Fruit fly (Drosophila melanogaster): ENCODE measurements around the gene r-l.

r-l gene

DNA sequence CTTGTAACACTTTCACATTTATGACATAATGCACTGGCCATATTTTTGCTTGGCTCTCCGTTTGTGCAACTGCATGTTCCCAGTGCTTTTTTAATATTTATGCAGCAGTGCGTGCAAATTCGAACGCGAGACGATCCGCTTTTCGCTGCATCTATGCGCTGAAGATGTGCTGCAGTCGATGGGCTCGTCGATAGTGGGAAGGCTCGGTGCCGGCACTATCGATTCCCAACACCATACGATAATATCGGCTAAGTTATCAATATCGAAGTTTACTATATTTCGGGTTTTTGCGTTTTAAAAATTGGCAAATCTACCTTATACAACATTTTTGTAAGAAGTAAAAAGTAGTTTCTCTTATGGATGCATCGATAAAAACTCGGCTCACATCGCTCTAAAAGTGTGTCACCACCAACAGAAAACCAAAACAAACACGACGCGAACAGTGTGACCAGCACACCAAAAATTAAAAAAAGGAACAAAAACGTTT is 24.6 kb upstream of the r-l start, which contains the start of gene RhoGAP93B:
RhoGAP93B (minus strand) TSS at position 197 of the 487 bp plus-strand sequence.
- TF ChIP-seq CG9948 (tag; optimal IDR thresholded peaks at IDR 0.05), result peak; percentile 63
- no peak for TF ChIP-seq CG14655 (GFP tag; optimal IDR thresholded peaks at IDR 0.05)
- TF ChIP-seq CG4496 (GFP tag; IDR thresholded peaks at IDR 0.05), result peak; percentile 83; the same call in 2 of the 3 replicates
- TF ChIP-seq CG13204 (GFP tag; optimal IDR thresholded peaks at IDR 0.05), result no peak
- TF ChIP-seq rn (GFP tag; IDR thresholded peaks at IDR 0.05), result peak; percentile 80
- no peak for TF ChIP-seq Pif1A (GFP tag; optimal IDR thresholded peaks at IDR 0.05)
- TF ChIP-seq D1 (tag; optimal IDR thresholded peaks at IDR 0.05), result no peak
- peak; percentile 69 for TF ChIP-seq CG17806 (tag; optimal IDR thresholded peaks at IDR 0.05)
- peak; percentile 75 for TF ChIP-seq CG8159 (tag; optimal IDR thresholded peaks at IDR 0.05)
- peak; percentile 64 for TF ChIP-seq CG34367 (tag; optimal IDR thresholded peaks at IDR 0.05)
- TF ChIP-seq CG32121 (GFP tag; IDR thresholded peaks at IDR 0.05), result peak; percentile 88
- TF ChIP-seq CG12605 (GFP tag; IDR thresholded peaks at IDR 0.05), result peak; percentile 60
- TF ChIP-seq gl (tag; optimal IDR thresholded peaks at IDR 0.05), result peak; percentile 47
- TF ChIP-seq fd96Ca (GFP tag; IDR thresholded peaks at IDR 0.05), result peak; percentile 95
- TF ChIP-seq Snoo (tag; optimal IDR thresholded peaks at IDR 0.05), result peak; percentile 70
- no peak for TF ChIP-seq Pif1B (GFP tag; optimal IDR thresholded peaks at IDR 0.05)
- TF ChIP-seq CG8301 (tag; optimal IDR thresholded peaks at IDR 0.05), result no peak
- TF ChIP-seq Ets98B (GFP tag; IDR thresholded peaks at IDR 0.05), result peak; percentile 90
- TF ChIP-seq CG10348 (GFP tag; IDR thresholded peaks at IDR 0.05), result peak; percentile 87
- peak; percentile 10 for TF ChIP-seq EcR (GFP tag; optimal IDR thresholded peaks at IDR 0.05)
- peak; percentile 76 for TF ChIP-seq CG15710 (tag; optimal IDR thresholded peaks at IDR 0.05)

DNA sequence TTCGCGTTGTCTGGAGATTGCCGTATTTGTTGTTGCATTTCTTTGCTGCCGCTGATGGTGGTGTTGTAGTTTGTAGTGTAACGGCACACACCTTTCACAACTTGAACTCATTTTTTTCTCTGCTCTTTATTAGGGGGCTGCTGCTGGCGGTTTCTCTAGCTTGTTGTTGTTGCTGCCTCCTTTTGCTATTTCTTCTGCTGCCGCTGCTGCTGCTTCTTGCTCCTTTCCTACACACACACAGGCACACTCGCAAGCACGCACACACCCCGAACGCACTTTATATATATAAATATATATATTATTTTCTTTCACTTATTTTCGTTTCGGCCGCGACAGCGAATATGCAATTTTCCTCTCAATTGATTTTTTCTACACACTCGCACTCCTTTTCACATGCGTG is 24.0 kb upstream of the r-l start:
- TF ChIP-seq rn (GFP tag; IDR thresholded peaks at IDR 0.05), result no peak
- TF ChIP-seq fd96Ca (GFP tag; IDR thresholded peaks at IDR 0.05), result no peak
- TF ChIP-seq Pif1B (GFP tag; optimal IDR thresholded peaks at IDR 0.05), result no peak
- no peak for TF ChIP-seq EcR (GFP tag; optimal IDR thresholded peaks at IDR 0.05)

dm6 chr3R:21096532-21097143 is 23.5 kb upstream of the r-l start:
- TF ChIP-seq Pif1A (GFP tag; optimal IDR thresholded peaks at IDR 0.05), result no peak
- no peak for TF ChIP-seq CG8159 (tag; optimal IDR thresholded peaks at IDR 0.05)
- TF ChIP-seq fd96Ca (GFP tag; IDR thresholded peaks at IDR 0.05), result peak; percentile 36; the same call in 2 of the 3 replicates
- TF ChIP-seq Ets98B (GFP tag; IDR thresholded peaks at IDR 0.05), result peak; percentile 10; the same call in 1 of the 2 replicates
- no peak for TF ChIP-seq CG14655 (GFP tag; optimal IDR thresholded peaks at IDR 0.05)
- no peak for TF ChIP-seq CG17806 (tag; optimal IDR thresholded peaks at IDR 0.05)
- no peak for TF ChIP-seq CG34367 (tag; optimal IDR thresholded peaks at IDR 0.05)
- TF ChIP-seq CG12605 (GFP tag; IDR thresholded peaks at IDR 0.05), result no peak
- no peak for TF ChIP-seq CG10348 (GFP tag; IDR thresholded peaks at IDR 0.05)
- TF ChIP-seq CG4496 (GFP tag; IDR thresholded peaks at IDR 0.05), result no peak

DNA sequence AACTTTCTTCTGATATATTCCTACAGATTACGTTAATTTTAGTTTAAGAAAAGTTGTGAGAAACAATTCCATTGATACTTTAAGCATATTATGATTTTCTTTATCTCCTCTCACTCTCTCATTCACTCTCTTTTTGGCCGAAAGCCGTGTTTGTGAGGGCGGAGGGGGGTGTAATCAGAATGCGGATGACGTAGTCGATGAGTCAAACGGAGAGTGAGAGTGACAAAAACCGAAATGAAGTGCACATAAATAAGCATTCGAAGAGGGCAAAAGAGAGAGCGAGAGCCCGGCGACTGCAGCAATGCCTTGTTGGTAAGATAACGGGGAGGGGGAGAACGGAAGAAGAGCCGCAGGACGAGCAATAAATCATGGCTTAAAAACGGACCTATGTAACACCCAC is 21.2 kb upstream of the r-l start:
- TF ChIP-seq CG12605 (GFP tag; IDR thresholded peaks at IDR 0.05) (no peak), CG14655 (GFP tag; optimal IDR thresholded peaks at IDR 0.05) (no peak), Snoo (tag; optimal IDR thresholded peaks at IDR 0.05) (no peak), CG4496 (GFP tag; IDR thresholded peaks at IDR 0.05) (no peak), CG13204 (GFP tag; optimal IDR thresholded peaks at IDR 0.05) (no peak), EcR (GFP tag; optimal IDR thresholded peaks at IDR 0.05) (no peak), CG10348 (GFP tag; IDR thresholded peaks at IDR 0.05) (no peak), CG17806 (tag; optimal IDR thresholded peaks at IDR 0.05) (no peak), Pif1A (GFP tag; optimal IDR thresholded peaks at IDR 0.05) (no peak), fd96Ca (GFP tag; IDR thresholded peaks at IDR 0.05) (no peak), Ets98B (GFP tag; IDR thresholded peaks at IDR 0.05) (no peak), CG32121 (GFP tag; IDR thresholded peaks at IDR 0.05) (no peak), CG15710 (tag; optimal IDR thresholded peaks at IDR 0.05) (no peak), rn (GFP tag; IDR thresholded peaks at IDR 0.05) (no peak), D1 (tag; optimal IDR thresholded peaks at IDR 0.05) (no peak), CG8301 (tag; optimal IDR thresholded peaks at IDR 0.05) (no peak), CG34367 (tag; optimal IDR thresholded peaks at IDR 0.05) (no peak), CG8159 (tag; optimal IDR thresholded peaks at IDR 0.05) (no peak)

DNA sequence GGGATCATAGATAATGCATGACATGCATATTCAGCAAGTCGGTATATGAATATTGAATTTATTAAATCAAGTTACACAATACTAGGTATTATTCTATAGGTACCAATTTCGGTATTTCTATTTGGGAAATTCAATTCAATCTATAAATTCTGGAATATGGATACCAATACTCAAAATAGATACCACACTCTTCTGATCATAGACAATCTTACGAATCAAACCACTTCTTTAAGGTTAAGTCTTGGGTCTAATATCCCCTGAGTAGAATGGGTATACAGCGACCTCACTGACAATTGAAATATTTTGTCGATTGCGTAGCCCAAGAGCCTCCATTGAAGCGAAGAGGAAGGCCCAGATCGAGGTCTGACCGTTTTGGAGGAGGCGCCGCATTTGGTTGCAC is 19.7 kb upstream of the r-l start:
- no peak for TF ChIP-seq Snoo (tag; optimal IDR thresholded peaks at IDR 0.05)
- no peak for TF ChIP-seq CG15710 (tag; optimal IDR thresholded peaks at IDR 0.05)
- TF ChIP-seq CG14655 (GFP tag; optimal IDR thresholded peaks at IDR 0.05), result no peak
- no peak for TF ChIP-seq fd96Ca (GFP tag; IDR thresholded peaks at IDR 0.05)
- no peak for TF ChIP-seq CG8301 (tag; optimal IDR thresholded peaks at IDR 0.05)
- TF ChIP-seq rn (GFP tag; IDR thresholded peaks at IDR 0.05), result no peak
- TF ChIP-seq CG4496 (GFP tag; IDR thresholded peaks at IDR 0.05), result no peak
- no peak for TF ChIP-seq Pif1A (GFP tag; optimal IDR thresholded peaks at IDR 0.05)
- TF ChIP-seq CG10348 (GFP tag; IDR thresholded peaks at IDR 0.05), result no peak
- no peak for TF ChIP-seq CG12605 (GFP tag; IDR thresholded peaks at IDR 0.05)
- no peak for TF ChIP-seq CG17806 (tag; optimal IDR thresholded peaks at IDR 0.05)
- TF ChIP-seq Pif1B (GFP tag; optimal IDR thresholded peaks at IDR 0.05), result no peak
- no peak for TF ChIP-seq EcR (GFP tag; optimal IDR thresholded peaks at IDR 0.05)
- no peak for TF ChIP-seq CG9948 (tag; optimal IDR thresholded peaks at IDR 0.05)
- TF ChIP-seq CG34367 (tag; optimal IDR thresholded peaks at IDR 0.05), result no peak
- no peak for TF ChIP-seq CG13204 (GFP tag; optimal IDR thresholded peaks at IDR 0.05)

dm6 chr3R:21092036-21092435 is 18.9 kb upstream of the r-l start:
- TF ChIP-seq CG12605 (GFP tag; IDR thresholded peaks at IDR 0.05), result no peak
- no peak for TF ChIP-seq Pif1A (GFP tag; optimal IDR thresholded peaks at IDR 0.05)
- TF ChIP-seq CG10348 (GFP tag; IDR thresholded peaks at IDR 0.05), result no peak
- TF ChIP-seq CG14655 (GFP tag; optimal IDR thresholded peaks at IDR 0.05), result no peak
- no peak for TF ChIP-seq Ets98B (GFP tag; IDR thresholded peaks at IDR 0.05)
- no peak for TF ChIP-seq rn (GFP tag; IDR thresholded peaks at IDR 0.05)
- peak; percentile 64 for TF ChIP-seq EcR (GFP tag; optimal IDR thresholded peaks at IDR 0.05)
- TF ChIP-seq D1 (tag; optimal IDR thresholded peaks at IDR 0.05), result no peak
